Worm (Caenorhabditis elegans) whole organism, early embryonic: Measurements from ENCODE around the gene F54B3.2.

ENCODE experiments used
- B0310.2 ChIP-seq: sonication (generic microtip); optimal IDR thresholded peaks from 2 replicates; lab custom pipeline; 2016; ENCODE audit warnings: mild to moderate bottlenecking, missing genetic modification characterization, missing compliant biosample characterization
- F13C5.2 ChIP-seq: sonication (generic microtip); optimal IDR thresholded peaks from 2 replicates; lab custom pipeline; 2017; ENCODE audit warnings: mild to moderate bottlenecking, missing genetic modification characterization, inconsistent platforms, missing compliant biosample characterization
- aly-1 ChIP-seq: sonication (generic microtip); optimal IDR thresholded peaks from 2 replicates; lab custom pipeline; 2016; ENCODE audit warnings: missing genetic modification characterization, missing compliant biosample characterization
- ama-1 ChIP-seq: fragments of 150-350 bp; optimal IDR thresholded peaks from 2 replicates; lab custom pipeline; 2014
- ceh-13 ChIP-seq: fragments of 200-800 bp; sonication (Bioruptor generic); optimal IDR thresholded peaks from 2 replicates; lab custom pipeline; 2018; ENCODE audit warnings: mild to moderate bottlenecking, missing genetic modification characterization, missing compliant biosample characterization
- ceh-36 ChIP-seq: sonication (generic microtip); optimal IDR thresholded peaks from 2 replicates; lab custom pipeline; 2016; ENCODE audit warnings: missing genetic modification characterization, inconsistent platforms, missing compliant biosample characterization
- ets-7 ChIP-seq: sonication (generic microtip); optimal IDR thresholded peaks from 2 replicates; lab custom pipeline; 2016; ENCODE audit warnings: missing genotype, missing genetic modification characterization, missing compliant biosample characterization
- flt-1 ChIP-seq: fragments of 200-800 bp; sonication (Bioruptor generic); IDR thresholded peaks from 2 replicates; pipeline ENCODE4 v1.3.6; 2022; ENCODE audit warnings: missing genetic modification characterization, missing compliant biosample characterization
- hmbx-1 ChIP-seq: sonication (generic microtip); optimal IDR thresholded peaks from 2 replicates; lab custom pipeline; 2016; ENCODE audit warnings: mild to moderate bottlenecking, missing genetic modification characterization, missing compliant biosample characterization
- hmg-4 ChIP-seq: fragments of 200-800 bp; sonication (Bioruptor generic); optimal IDR thresholded peaks from 2 replicates; lab custom pipeline; 2018; ENCODE audit warnings: mild to moderate bottlenecking, missing genetic modification characterization, missing compliant biosample characterization
- hnd-1 ChIP-seq: sonication (generic microtip); optimal IDR thresholded peaks from 2 replicates; lab custom pipeline; 2016; ENCODE audit warnings: missing genetic modification characterization, missing compliant biosample characterization
- pes-1 ChIP-seq: fragments of 200-800 bp; sonication (Bioruptor generic); IDR thresholded peaks from 2 replicates; pipeline ENCODE4 v1.3.6; 2022; ENCODE audit warnings: missing genetic modification reagents, missing genetic modification characterization, missing compliant biosample characterization
- scrt-1 ChIP-seq: fragments of 200-800 bp; sonication (Bioruptor generic); IDR thresholded peaks from 2 replicates; pipeline ENCODE4 v1.3.6; 2022; ENCODE audit warnings: missing genetic modification characterization, missing compliant biosample characterization
- sea-1 ChIP-seq: fragments of 200-800 bp; sonication (Bioruptor generic); conservative IDR thresholded peaks from 2 replicates; pipeline ENCODE4 v1.3.6; 2022; ENCODE audit warnings: missing genetic modification characterization, missing compliant biosample characterization
- tbx-11 ChIP-seq: fragments of 200-800 bp; sonication (Bioruptor generic); IDR thresholded peaks from 2 replicates; pipeline ENCODE4 v1.3.6; 2022; ENCODE audit warnings: missing genetic modification characterization, missing compliant biosample characterization
- tbx-37 ChIP-seq: fragments of 200-800 bp; sonication (Bioruptor generic); conservative IDR thresholded peaks from 2 replicates; pipeline ENCODE4 v1.3.6; 2022; ENCODE audit warnings: missing genetic modification reagents, missing genetic modification characterization, missing compliant biosample characterization
- tra-4 ChIP-seq: sonication (generic microtip); optimal IDR thresholded peaks from 2 replicates; lab custom pipeline; 2017; ENCODE audit warnings: missing genetic modification characterization, missing compliant biosample characterization

The F54B3.2 gene

ce11 chrII:10308726-10309125 lies 38.8 kb upstream of the F54B3.2 start, which contains the start of gene gcy-4:
Gene gcy-4, minus strand, starts transcription at chrII:10308826.
- TF ChIP-seq tra-4 (tag; lab: Kevin White, UChicago) (no peak), sea-1 (GFP tag; lab: Robert Waterston, UW) (no peak), aly-1 (tag; lab: Kevin White, UChicago) (no peak), B0310.2 (no peak), pes-1 (GFP tag; lab: Robert Waterston, UW) (no peak), ceh-13 (GFP tag; lab: Kevin White, UChicago) (no peak)

ce11 chrII:10304736-10305135 lies 34.8 kb upstream of the F54B3.2 start:
- 0 out of 2 replicates have a peak, but pooled peaks have one; percentile 56 for TF ChIP-seq scrt-1

- TF ChIP-seq ceh-36 (tag; lab: Kevin White, UChicago), result peak; percentile 67
- TF ChIP-seq ets-7 (tag; lab: Kevin White, UChicago), result no peak
- no peak for TF ChIP-seq tra-4 (tag; lab: Kevin White, UChicago)
- peak; percentile 43 for TF ChIP-seq hmg-4 (GFP tag; lab: Kevin White, UChicago)
- TF ChIP-seq F13C5.2 (tag; lab: Kevin White, UChicago), result peak; percentile 36
- no peak for TF ChIP-seq sea-1 (GFP tag; lab: Robert Waterston, UW)
- no peak for TF ChIP-seq flt-1 (GFP tag; lab: Robert Waterston, UW)
- no peak for TF ChIP-seq hmbx-1
- no peak for TF ChIP-seq tbx-37
- TF ChIP-seq aly-1 (tag; lab: Kevin White, UChicago), result no peak
- no peak for TF ChIP-seq tbx-11
- TF ChIP-seq ama-1, result no peak
- TF ChIP-seq hnd-1 (tag; lab: Kevin White, UChicago), result no peak
- no peak; the same call in 1 of the 2 replicates for TF ChIP-seq pes-1 (GFP tag; lab: Robert Waterston, UW)
- no peak for TF ChIP-seq ceh-13 (GFP tag; lab: Kevin White, UChicago)
- no peak for TF ChIP-seq B0310.2
- peak; percentile 29; the same call in 1 of the 2 replicates for TF ChIP-seq scrt-1
These were observed 33.7 kb upstream of the F54B3.2 start, which contains the start of gene vha-9 for ce11 chrII:10303663-10304115. Gene vha-9, minus strand, starts transcription at chrII:10303713.

ce11 chrII:10302646-10303045 lies 32.7 kb upstream of the F54B3.2 start, which contains the start of gene clpp-1:
Gene clpp-1, minus strand, starts transcription at chrII:10302842.
- TF ChIP-seq hnd-1 (tag; lab: Kevin White, UChicago) (no peak), hmbx-1 (no peak), tbx-37 (no peak), ceh-36 (tag; lab: Kevin White, UChicago) (no peak), ceh-13 (GFP tag; lab: Kevin White, UChicago) (no peak), hmg-4 (GFP tag; lab: Kevin White, UChicago) (no peak), scrt-1 (no peak), sea-1 (GFP tag; lab: Robert Waterston, UW) (no peak), ets-7 (tag; lab: Kevin White, UChicago) (no peak), flt-1 (GFP tag; lab: Robert Waterston, UW) (no peak), aly-1 (tag; lab: Kevin White, UChicago) (no peak), F13C5.2 (tag; lab: Kevin White, UChicago) (no peak), tra-4 (tag; lab: Kevin White, UChicago) (no peak), B0310.2 (no peak), ama-1 (no peak), pes-1 (GFP tag; lab: Robert Waterston, UW) (no peak)

- TF ChIP-seq tbx-11, result 0 out of 2 replicates have a peak, but pooled peaks have one; percentile 37
These were observed 32.2 kb upstream of the F54B3.2 start for ce11 chrII:10302141-10302574.

- TF ChIP-seq sea-1 (GFP tag; lab: Robert Waterston, UW), result no peak
- TF ChIP-seq ceh-13 (GFP tag; lab: Kevin White, UChicago), result no peak
- TF ChIP-seq aly-1 (tag; lab: Kevin White, UChicago), result no peak
- no peak for TF ChIP-seq flt-1 (GFP tag; lab: Robert Waterston, UW)
- no peak for TF ChIP-seq ets-7 (tag; lab: Kevin White, UChicago)
- no peak for TF ChIP-seq scrt-1
- TF ChIP-seq F13C5.2 (tag; lab: Kevin White, UChicago), result peak; percentile 88
- TF ChIP-seq hmbx-1, result no peak
- TF ChIP-seq B0310.2, result no peak
- no peak for TF ChIP-seq tra-4 (tag; lab: Kevin White, UChicago)
- TF ChIP-seq ama-1, result no peak
- no peak for TF ChIP-seq hnd-1 (tag; lab: Kevin White, UChicago)
- no peak for TF ChIP-seq tbx-11
- TF ChIP-seq hmg-4 (GFP tag; lab: Kevin White, UChicago), result no peak
- TF ChIP-seq ceh-36 (tag; lab: Kevin White, UChicago), result no peak
- TF ChIP-seq tbx-37, result peak; percentile 54; the same call in 1 of the 2 replicates
- peak; percentile 54; the same call in 1 of the 2 replicates for TF ChIP-seq pes-1 (GFP tag; lab: Robert Waterston, UW)
These were observed 31.0 kb upstream of the F54B3.2 start, which contains the start of gene mdt-22 for ce11 chrII:10300954-10301353. Gene mdt-22, plus strand, starts transcription at chrII:10301216.

- TF ChIP-seq flt-1 (GFP tag; lab: Robert Waterston, UW) (no peak), ceh-36 (tag; lab: Kevin White, UChicago) (no peak), aly-1 (tag; lab: Kevin White, UChicago) (no peak)
These were observed 30.3 kb upstream of the F54B3.2 start, which contains the start of gene nep-26 for ce11 chrII:10300082-10300749. Gene nep-26, minus strand, starts transcription at chrII:10300132.

- TF ChIP-seq hnd-1 (tag; lab: Kevin White, UChicago) (no peak), B0310.2 (no peak), tra-4 (tag; lab: Kevin White, UChicago) (no peak), sea-1 (GFP tag; lab: Robert Waterston, UW) (no peak), ceh-36 (tag; lab: Kevin White, UChicago) (no peak), tbx-37 (no peak), ama-1 (no peak), ceh-13 (GFP tag; lab: Kevin White, UChicago) (no peak), scrt-1 (no peak)
These were observed 24.3 kb upstream of the F54B3.2 start for ce11 chrII:10294262-10294661.
